Fruit fly (Drosophila melanogaster): Measurements from ENCODE around the gene CG7194.

DNA sequence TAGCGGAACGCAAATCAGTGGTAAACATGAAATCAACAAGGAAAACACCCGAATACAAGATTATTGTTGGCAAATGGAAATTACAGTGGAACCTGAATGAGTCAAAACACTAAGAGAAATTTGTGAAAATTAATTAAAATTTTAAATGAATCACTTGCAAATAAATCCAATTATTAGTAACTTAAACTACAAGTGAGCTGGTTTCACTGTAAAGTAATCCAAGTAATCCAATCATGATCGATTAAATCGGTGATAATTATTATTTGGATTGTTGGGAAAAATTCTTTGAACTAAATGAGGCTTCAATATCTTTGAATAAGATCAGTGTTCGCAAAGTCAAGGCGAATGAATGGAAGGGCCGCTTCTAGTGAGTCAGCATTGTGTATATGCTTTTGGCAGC, 15.5 kb downstream of the CG7194 start:
- TF ChIP-seq sage (GFP tag; optimal IDR thresholded peaks at IDR 0.05) (no peak), CG9705 (GFP tag; optimal IDR thresholded peaks at IDR 0.05) (no peak), Jra (GFP tag; optimal IDR thresholded peaks at IDR 0.05) (no peak), fru (GFP tag; optimal IDR thresholded peaks at IDR 0.05) (peak; percentile 52), CG32264 (GFP tag; optimal IDR thresholded peaks at IDR 0.05) (no peak), Rel (GFP tag; optimal IDR thresholded peaks at IDR 0.05) (no peak), Rel (tag; optimal IDR thresholded peaks at IDR 0.05) (no peak), OdsH (GFP tag; optimal IDR thresholded peaks at IDR 0.05) (no peak), woc (GFP tag; optimal IDR thresholded peaks at IDR 0.05) (no peak), Myc (optimal IDR thresholded peaks at IDR 0.05) (no peak), pan (optimal IDR thresholded peaks at IDR 0.05) (no peak)
